Worm (Caenorhabditis elegans) whole organism, L4 larva: ENCODE results near the gene C44C1.6.

Experiments
- dmd-8 ChIP-seq: fragments of 200-800 bp; sonication (Bioruptor generic); IDR thresholded peaks from 2 replicates; pipeline ENCODE4 v1.3.6; 2022; ENCODE audit warnings: missing genetic modification characterization, missing compliant biosample characterization
- lin-15B ChIP-seq: fragments of 150-350 bp; sonication (generic microtip); optimal IDR thresholded peaks from 3 replicates; lab custom pipeline; 2014; ENCODE audit warnings: missing biosample characterization, missing genetic modification characterization
- lir-3 ChIP-seq: sonication (generic microtip); optimal IDR thresholded peaks from 2 replicates; lab custom pipeline; 2016; ENCODE audit warnings: mild to moderate bottlenecking, missing genetic modification characterization, missing compliant biosample characterization
- nhr-77 ChIP-seq: fragments of 150-350 bp; optimal IDR thresholded peaks from 2 replicates; lab custom pipeline; 2014; ENCODE audit warnings: missing biosample characterization, missing genetic modification characterization
- snpc-4 ChIP-seq: fragments of 150-350 bp; optimal IDR thresholded peaks from 2 replicates; lab custom pipeline; 2014; ENCODE audit warnings: missing biosample characterization, missing genetic modification characterization

ce11 chrX:948783-949182, 21.3 kb downstream of the C44C1.6 start, which contains the start of gene sms-2:
- TF ChIP-seq lin-15B (tag; lab: Kevin White, UChicago): no peak
- no peak for TF ChIP-seq lir-3
- TF ChIP-seq snpc-4 (tag; lab: Kevin White, UChicago): no peak
- no peak for TF ChIP-seq nhr-77 (tag; lab: Kevin White, UChicago)
- no peak for TF ChIP-seq dmd-8 (GFP tag; lab: Robert Waterston, UW)
